Fruit fly (Drosophila melanogaster) whole organism: ENCODE results near the gene E2f2.

ENCODE experiments used
- Dll ChIP-seq: fragments of >200 bp; optimal IDR thresholded peaks from 2 replicates; lab custom pipeline; 2017
- pan ChIP-seq: fragments of >200 bp; optimal IDR thresholded peaks from 2 replicates; lab custom pipeline; 2017
- psq ChIP-seq: fragments of >200 bp; optimal IDR thresholded peaks from 2 replicates; lab custom pipeline; 2017

dm6 chr2L:21172922-21173321 lies 16.4 kb upstream of the E2f2 start, which contains the start of gene CG31627:
- TF ChIP-seq pan (lab: Kevin White, UChicago) (no peak), psq (lab: Kevin White, UChicago) (no peak), Dll (lab: Kevin White, UChicago) (no peak)
